Worm (Caenorhabditis elegans): ENCODE results near the gene nhr-3.
A peak's percentile ranks its signal among the peaks of the same experiment; 100 is the strongest.

nhr-3 gene

ce11 chrX:14561416-14561973 lies 3.2 kb downstream of the nhr-3 start:
- TF ChIP-seq elt-2 (tag; optimal IDR thresholded peaks at IDR 0.05) (peak; percentile 22), mml-1 (tag; optimal IDR thresholded peaks at IDR 0.05) (no peak), lsy-12 (tag; optimal IDR thresholded peaks at IDR 0.05) (no peak), R02D3.7 (tag; optimal IDR thresholded peaks at IDR 0.05) (peak; percentile 32), ceh-16 (tag; optimal IDR thresholded peaks at IDR 0.05) (no peak), unc-62 (GFP tag; optimal IDR thresholded peaks at IDR 0.05) (peak; percentile 33), aly-2 (tag; optimal IDR thresholded peaks at IDR 0.05) (no peak), nfya-1 (tag; optimal IDR thresholded peaks at IDR 0.05; ENCODE audit: insufficient read depth) (peak; percentile 65), fkh-2 (tag; optimal IDR thresholded peaks at IDR 0.05) (no peak), daf-12 (tag; optimal IDR thresholded peaks at IDR 0.05) (peak; percentile 61), zag-1 (tag; optimal IDR thresholded peaks at IDR 0.05) (no peak), nhr-23 (tag; optimal IDR thresholded peaks at IDR 0.05) (peak; percentile 31), ZK546.5 (tag; optimal IDR thresholded peaks at IDR 0.05) (no peak), mdl-1 (tag; optimal IDR thresholded peaks at IDR 0.05) (peak; percentile 63), fos-1 (tag; optimal IDR thresholded peaks at IDR 0.05) (peak; percentile 15), nhr-237 (tag; optimal IDR thresholded peaks at IDR 0.05) (no peak), snpc-4 (tag; optimal IDR thresholded peaks at IDR 0.05) (no peak), nhr-11 (tag; optimal IDR thresholded peaks at IDR 0.05) (peak; percentile 61), ceh-28 (tag; optimal IDR thresholded peaks at IDR 0.05) (peak; percentile 39), elt-1 (tag; optimal IDR thresholded peaks at IDR 0.05) (peak; percentile 36), unc-39 (tag; optimal IDR thresholded peaks at IDR 0.05) (no peak), nhr-43 (tag; optimal IDR thresholded peaks at IDR 0.05; ENCODE audit: poor library complexity, severe bottlenecking) (peak; percentile 52), nhr-67 (tag; optimal IDR thresholded peaks at IDR 0.05) (no peak), lin-39 (tag; optimal IDR thresholded peaks at IDR 0.05) (peak; percentile 89), ceh-82 (tag; optimal IDR thresholded peaks at IDR 0.05) (peak; percentile 48), egl-5 (tag; optimal IDR thresholded peaks at IDR 0.05) (peak; percentile 22), lin-15B (tag; optimal IDR thresholded peaks at IDR 0.05) (peak; percentile 4), egl-27 (tag; optimal IDR thresholded peaks at IDR 0.05) (peak; percentile 12), ceh-9 (tag; optimal IDR thresholded peaks at IDR 0.05) (peak; percentile 8), nhr-25 (tag; optimal IDR thresholded peaks at IDR 0.05) (peak; percentile 74), nhr-76 (tag; optimal IDR thresholded peaks at IDR 0.05) (no peak), pha-4 (tag; optimal IDR thresholded peaks at IDR 0.05) (peak; percentile 70), ztf-4 (tag; optimal IDR thresholded peaks at IDR 0.05) (no peak), fkh-10 (GFP tag; optimal IDR thresholded peaks at IDR 0.05) (peak; percentile 73), elt-3 (tag; optimal IDR thresholded peaks at IDR 0.05) (peak in 1 of 3 experiments; percentile 59), jun-1 (tag; optimal IDR thresholded peaks at IDR 0.05) (peak; percentile 33), hmg-11 (tag; optimal IDR thresholded peaks at IDR 0.05) (peak; percentile 17), tbx-2 (tag; optimal IDR thresholded peaks at IDR 0.05) (peak; percentile 70), sea-2 (GFP tag; optimal IDR thresholded peaks at IDR 0.05) (peak; percentile 48), ztf-11 (tag; optimal IDR thresholded peaks at IDR 0.05) (no peak), nhr-28 (tag; optimal IDR thresholded peaks at IDR 0.05) (no peak)

ce11 chrX:14562286-14563086 lies 4.2 kb downstream of the nhr-3 start:
- TF ChIP-seq ztf-4 (tag; optimal IDR thresholded peaks at IDR 0.05) (no peak), egl-27 (tag; optimal IDR thresholded peaks at IDR 0.05) (no peak), elt-3 (tag; optimal IDR thresholded peaks at IDR 0.05) (peak in 2 of 3 experiments; percentile 41 to 79), nfya-1 (tag; optimal IDR thresholded peaks at IDR 0.05; ENCODE audit: insufficient read depth) (peak; percentile 63), zag-1 (tag; optimal IDR thresholded peaks at IDR 0.05) (no peak), fkh-10 (GFP tag; optimal IDR thresholded peaks at IDR 0.05) (peak; percentile 92), nhr-67 (tag; optimal IDR thresholded peaks at IDR 0.05) (no peak), lsy-12 (tag; optimal IDR thresholded peaks at IDR 0.05) (no peak), mdl-1 (tag; optimal IDR thresholded peaks at IDR 0.05) (no peak), hmg-11 (tag; optimal IDR thresholded peaks at IDR 0.05) (no peak), nhr-12 (tag; optimal IDR thresholded peaks at IDR 0.05) (no peak), nhr-237 (tag; optimal IDR thresholded peaks at IDR 0.05) (no peak), ama-1 (optimal IDR thresholded peaks at IDR 0.05) (no peak), nhr-43 (tag; optimal IDR thresholded peaks at IDR 0.05; ENCODE audit: poor library complexity, severe bottlenecking) (peak; percentile 85), eor-1 (tag; optimal IDR thresholded peaks at IDR 0.05) (no peak), ceh-16 (tag; optimal IDR thresholded peaks at IDR 0.05) (no peak), elt-2 (tag; optimal IDR thresholded peaks at IDR 0.05) (peak; percentile 55), aly-2 (tag; optimal IDR thresholded peaks at IDR 0.05) (no peak), nhr-11 (tag; optimal IDR thresholded peaks at IDR 0.05) (peak; percentile 93), nhr-23 (tag; optimal IDR thresholded peaks at IDR 0.05) (peak; percentile 6), jun-1 (tag; optimal IDR thresholded peaks at IDR 0.05) (peak; percentile 73), egl-5 (tag; optimal IDR thresholded peaks at IDR 0.05) (no peak), snpc-4 (tag; optimal IDR thresholded peaks at IDR 0.05) (no peak), elt-1 (tag; optimal IDR thresholded peaks at IDR 0.05) (peak; percentile 70), pqm-1 (tag; optimal IDR thresholded peaks at IDR 0.05) (peak; percentile 19), lin-15B (tag; optimal IDR thresholded peaks at IDR 0.05) (no peak), ZK546.5 (tag; optimal IDR thresholded peaks at IDR 0.05) (no peak)
